Fruit fly (Drosophila melanogaster): ENCODE results near the gene swa.

The swa gene

DNA sequence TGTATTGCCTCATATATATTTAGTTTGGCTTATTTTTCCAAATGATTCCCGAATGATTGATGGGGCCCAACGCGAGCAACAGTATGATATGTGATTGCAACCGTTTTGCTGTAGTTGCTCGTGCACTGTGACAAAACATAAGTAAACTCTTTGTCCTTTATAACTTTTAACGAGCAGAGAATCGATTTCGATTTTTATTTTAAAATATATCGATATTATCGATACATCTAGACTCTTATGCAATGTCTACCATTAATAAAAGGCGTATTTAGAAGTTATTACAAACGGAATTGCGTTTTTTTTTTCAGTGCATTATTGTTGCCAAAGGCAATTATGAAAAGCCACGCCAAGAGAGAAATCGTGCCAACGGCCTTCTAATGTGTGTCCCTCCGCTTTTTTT lies 49.9 kb downstream of the swa start:
- no peak for TF ChIP-seq Dfd (GFP tag; optimal IDR thresholded peaks at IDR 0.05)
- no peak for TF ChIP-seq ey (GFP tag; optimal IDR thresholded peaks at IDR 0.05)
- TF ChIP-seq sv (GFP tag; optimal IDR thresholded peaks at IDR 0.05), result no peak
- no peak for TF ChIP-seq rgr (GFP tag; optimal IDR thresholded peaks at IDR 0.05)
- TF ChIP-seq Jra (GFP tag; optimal IDR thresholded peaks at IDR 0.05), result no peak
- no peak for TF ChIP-seq dmrt93B (GFP tag; optimal IDR thresholded peaks at IDR 0.05)
- no peak for TF ChIP-seq h (GFP tag; optimal IDR thresholded peaks at IDR 0.05)
- no peak for TF ChIP-seq Myc (optimal IDR thresholded peaks at IDR 0.05)
- TF ChIP-seq jim (GFP tag; optimal IDR thresholded peaks at IDR 0.05), result no peak
- TF ChIP-seq GATAd (GFP tag; optimal IDR thresholded peaks at IDR 0.05), result no peak
- TF ChIP-seq Hr83 (GFP tag; optimal IDR thresholded peaks at IDR 0.05; ENCODE audit: poor library complexity, severe bottlenecking), result no peak
- TF ChIP-seq dl (GFP tag; optimal IDR thresholded peaks at IDR 0.05; ENCODE audit: insufficient read depth in 1 of 2, partially characterized antibody in 2 of 2), result no peak
